Worm (Caenorhabditis elegans) whole organism, young adult: ENCODE data around the gene cyh-1.

Experiments
- B0019.2 ChIP-seq: fragments of 200-800 bp; sonication (Bioruptor generic); conservative IDR thresholded peaks from 2 replicates; pipeline ENCODE4 v1.3.6; 2022; ENCODE audit warnings: missing genetic modification reagents, missing genetic modification characterization, missing compliant biosample characterization
- B0035.1 ChIP-seq: sonication (generic microtip); optimal IDR thresholded peaks from 2 replicates; lab custom pipeline; 2016; ENCODE audit warnings: missing genetic modification characterization, mild to moderate bottlenecking, missing compliant biosample characterization, missing genotype, missing genetic modification reagents
- C17E4.6 ChIP-seq: fragments of 200-800 bp; sonication (Bioruptor generic); IDR thresholded peaks from 2 replicates; pipeline ENCODE4 v1.3.6; 2022; ENCODE audit warnings: missing genetic modification reagents, missing genetic modification characterization, missing compliant biosample characterization
- F57A8.1 ChIP-seq: fragments of 200-800 bp; sonication (Bioruptor generic); optimal IDR thresholded peaks from 2 replicates; lab custom pipeline; 2018; ENCODE audit warnings: mild to moderate bottlenecking, missing genetic modification characterization, moderate library complexity, missing compliant biosample characterization
- F57C9.4 ChIP-seq: sonication (generic microtip); optimal IDR thresholded peaks from 2 replicates; lab custom pipeline; 2017; ENCODE audit warnings: mild to moderate bottlenecking, missing genetic modification characterization, missing compliant biosample characterization
- K12H6.12 ChIP-seq: fragments of 200-800 bp; sonication (Bioruptor generic); optimal IDR thresholded peaks from 2 replicates; lab custom pipeline; 2018; ENCODE audit warnings: mild to moderate bottlenecking, missing genetic modification characterization, missing compliant biosample characterization
- T07F8.4 ChIP-seq: sonication (generic microtip); optimal IDR thresholded peaks from 2 replicates; lab custom pipeline; 2016; ENCODE audit warnings: mild to moderate bottlenecking, missing genetic modification characterization, moderate library complexity, missing compliant biosample characterization
- Y79H2A.3 ChIP-seq: fragments of 200-800 bp; sonication (Bioruptor generic); conservative IDR thresholded peaks from 2 replicates; pipeline ENCODE4 v1.3.6; 2022; ENCODE audit warnings: missing genetic modification reagents, missing genetic modification characterization, missing compliant biosample characterization
- attf-5 ChIP-seq: fragments of 200-800 bp; sonication (Bioruptor generic); optimal IDR thresholded peaks from 2 replicates; lab custom pipeline; 2018; ENCODE audit warnings: mild to moderate bottlenecking, missing genetic modification characterization, missing compliant biosample characterization
- ceh-27 ChIP-seq: fragments of 200-800 bp; sonication (Bioruptor generic); optimal IDR thresholded peaks from 2 replicates; lab custom pipeline; 2018; ENCODE audit warnings: mild to moderate bottlenecking, missing genetic modification characterization, moderate library complexity, missing compliant biosample characterization
- dox-1 ChIP-seq: fragments of 200-800 bp; sonication (Bioruptor generic); IDR thresholded peaks from 2 replicates; pipeline ENCODE4 v1.3.6; 2022; ENCODE audit warnings: missing genetic modification reagents, missing genetic modification characterization, missing compliant biosample characterization
- dpl-1 ChIP-seq: fragments of 150-350 bp; optimal IDR thresholded peaks from 2 replicates; lab custom pipeline; 2014; ENCODE audit warnings: missing biosample characterization, missing genetic modification reagents, missing genetic modification characterization
- egl-18 ChIP-seq: fragments of 200-800 bp; sonication (Bioruptor generic); IDR thresholded peaks from 2 replicates; pipeline ENCODE4 v1.3.6; 2022; ENCODE audit warnings: missing genetic modification reagents, missing genetic modification characterization, missing compliant biosample characterization
- ets-4 ChIP-seq: fragments of 200-800 bp; sonication (Bioruptor generic); optimal IDR thresholded peaks from 2 replicates; lab custom pipeline; 2018; ENCODE audit warnings: mild to moderate bottlenecking, missing genetic modification characterization, missing compliant biosample characterization
- him-1 ChIP-seq: sonication (generic microtip); optimal IDR thresholded peaks from 2 replicates; lab custom pipeline; 2016; ENCODE audit warnings: missing genotype, missing genetic modification reagents, missing genetic modification characterization, missing compliant biosample characterization
- hmg-1.2 ChIP-seq: fragments of 200-800 bp; sonication (Bioruptor generic); IDR thresholded peaks from 2 replicates; pipeline ENCODE4 v1.3.6; 2022; ENCODE audit warnings: missing genetic modification reagents, missing genetic modification characterization, missing compliant biosample characterization
- hrde-1 ChIP-seq: sonication (generic microtip); optimal IDR thresholded peaks from 2 replicates; lab custom pipeline; 2016; ENCODE audit warnings: missing genetic modification characterization, mild to moderate bottlenecking, missing compliant biosample characterization, moderate library complexity, missing genotype, missing genetic modification reagents, borderline replicate concordance
- lin-40 ChIP-seq: sonication (generic microtip); optimal IDR thresholded peaks from 2 replicates; lab custom pipeline; 2016; ENCODE audit warnings: missing genetic modification characterization, mild to moderate bottlenecking, missing compliant biosample characterization, missing genotype, missing genetic modification reagents
- lin-54 ChIP-seq: fragments of 200-800 bp; sonication (Bioruptor generic); optimal IDR thresholded peaks from 2 replicates; lab custom pipeline; 2018; ENCODE audit warnings: mild to moderate bottlenecking, missing genetic modification characterization, missing compliant biosample characterization
- mcd-1 ChIP-seq: fragments of 200-800 bp; sonication (Bioruptor generic); IDR thresholded peaks from 2 replicates; pipeline ENCODE4 v1.3.6; 2022; ENCODE audit warnings: missing genetic modification reagents, missing genetic modification characterization, missing compliant biosample characterization
- nfya-1 ChIP-seq: sonication (generic microtip); optimal IDR thresholded peaks from 2 replicates; lab custom pipeline; 2017; ENCODE audit warnings: antibody characterized with exemption, missing compliant biosample characterization, missing genetic modification characterization, borderline replicate concordance; ENCODE audit not compliant: insufficient read depth
- nhr-80 ChIP-seq: sonication (generic microtip); optimal IDR thresholded peaks from 2 replicates; lab custom pipeline; 2016; ENCODE audit warnings: missing genetic modification characterization, missing compliant biosample characterization
- repo-1 ChIP-seq: sonication (generic microtip); optimal IDR thresholded peaks from 2 replicates; lab custom pipeline; 2017; ENCODE audit warnings: mild to moderate bottlenecking, missing genetic modification characterization, missing compliant biosample characterization
- snpc-1.3 ChIP-seq: sonication (generic microtip); optimal IDR thresholded peaks from 2 replicates; lab custom pipeline; 2017; ENCODE audit warnings: missing genetic modification characterization, mild to moderate bottlenecking, missing compliant biosample characterization, antibody characterized with exemption, moderate library complexity, missing genotype, missing genetic modification reagents; ENCODE audit not compliant: insufficient read depth
- tbx-9 ChIP-seq: sonication (generic microtip); optimal IDR thresholded peaks from 2 replicates; lab custom pipeline; 2016; ENCODE audit warnings: borderline replicate concordance, missing genetic modification characterization, inconsistent platforms, missing compliant biosample characterization
- tlf-1 ChIP-seq: fragments of 200-800 bp; sonication (Bioruptor generic); optimal IDR thresholded peaks from 2 replicates; lab custom pipeline; 2018; ENCODE audit warnings: mild to moderate bottlenecking, missing genetic modification characterization, missing compliant biosample characterization
- unc-130 ChIP-seq: sonication (generic microtip); optimal IDR thresholded peaks from 2 replicates; lab custom pipeline; 2016; ENCODE audit warnings: missing genetic modification reagents, missing genetic modification characterization, missing compliant biosample characterization
- unc-62 ChIP-seq: fragments of 150-350 bp; optimal IDR thresholded peaks from 2 replicates; lab custom pipeline; 2014; ENCODE audit warnings: missing biosample characterization, missing genetic modification reagents, missing genetic modification characterization
- xnd-1 ChIP-seq: sonication (generic microtip); optimal IDR thresholded peaks from 2 replicates; lab custom pipeline; 2016; ENCODE audit warnings: missing genotype, missing genetic modification reagents, missing genetic modification characterization, missing compliant biosample characterization
- zfh-2 ChIP-seq: fragments of 200-800 bp; sonication (Bioruptor generic); conservative IDR thresholded peaks from 2 replicates; pipeline ENCODE4 v1.3.6; 2022; ENCODE audit warnings: missing genetic modification reagents, missing genetic modification characterization, missing compliant biosample characterization
- ztf-26 ChIP-seq: sonication (generic microtip); optimal IDR thresholded peaks from 2 replicates; lab custom pipeline; 2017; ENCODE audit warnings: missing genetic modification characterization, missing compliant biosample characterization
- ztf-28 ChIP-seq: fragments of 200-800 bp; sonication (Bioruptor generic); IDR thresholded peaks from 2 replicates; pipeline ENCODE4 v1.3.6; 2022; ENCODE audit warnings: missing genetic modification reagents, missing genetic modification characterization, missing compliant biosample characterization

Gene cyh-1

ce11 chrII:3555281-3555680 lies 50.5 kb downstream of the cyh-1 start:
- TF ChIP-seq xnd-1 (tag; lab: Kevin White, UChicago) (no peak), ets-4 (no peak), lin-40 (tag; lab: Kevin White, UChicago) (peak; percentile 12), B0019.2 (GFP tag; lab: Robert Waterston, UW) (no peak), lin-54 (GFP tag; lab: Kevin White, UChicago) (no peak), snpc-1.3 (tag; lab: Kevin White, UChicago) (no peak), tlf-1 (GFP tag; lab: Kevin White, UChicago) (no peak), hmg-1.2 (GFP tag; lab: Robert Waterston, UW) (peak; percentile 23; the same call in 1 of the 2 replicates), mcd-1 (GFP tag; lab: Robert Waterston, UW) (peak; percentile 49), ztf-28 (GFP tag; lab: Robert Waterston, UW) (no peak)

- TF ChIP-seq dpl-1 (GFP tag; lab: Kevin White, UChicago), result no peak
- TF ChIP-seq C17E4.6, result no peak
- TF ChIP-seq tbx-9, result no peak
- TF ChIP-seq B0035.1 (tag; lab: Kevin White, UChicago), result no peak
- TF ChIP-seq unc-62 (GFP tag; lab: Kevin White, UChicago), result no peak
- TF ChIP-seq ceh-27 (GFP tag; lab: Kevin White, UChicago), result no peak
- no peak for TF ChIP-seq him-1 (tag; lab: Kevin White, UChicago)
- TF ChIP-seq repo-1 (tag; lab: Kevin White, UChicago), result no peak
- TF ChIP-seq F57C9.4 (tag; lab: Kevin White, UChicago), result no peak
- TF ChIP-seq Y79H2A.3, result no peak
- TF ChIP-seq dox-1 (GFP tag; lab: Robert Waterston, UW), result no peak
- TF ChIP-seq ztf-26, result no peak
- TF ChIP-seq attf-5 (GFP tag; lab: Kevin White, UChicago), result no peak
- no peak for TF ChIP-seq unc-130 (GFP tag; lab: Kevin White, UChicago)
- no peak for TF ChIP-seq nfya-1 (tag; lab: Kevin White, UChicago)
- TF ChIP-seq lin-54 (GFP tag; lab: Kevin White, UChicago), result no peak
- TF ChIP-seq zfh-2, result no peak
- no peak for TF ChIP-seq egl-18 (GFP tag; lab: Robert Waterston, UW)
- no peak for TF ChIP-seq mcd-1 (GFP tag; lab: Robert Waterston, UW)
- no peak for TF ChIP-seq K12H6.12 (tag; lab: Kevin White, UChicago)
Measured at ce11 chrII:3556584-3556983, 51.8 kb downstream of the cyh-1 start.

DNA sequence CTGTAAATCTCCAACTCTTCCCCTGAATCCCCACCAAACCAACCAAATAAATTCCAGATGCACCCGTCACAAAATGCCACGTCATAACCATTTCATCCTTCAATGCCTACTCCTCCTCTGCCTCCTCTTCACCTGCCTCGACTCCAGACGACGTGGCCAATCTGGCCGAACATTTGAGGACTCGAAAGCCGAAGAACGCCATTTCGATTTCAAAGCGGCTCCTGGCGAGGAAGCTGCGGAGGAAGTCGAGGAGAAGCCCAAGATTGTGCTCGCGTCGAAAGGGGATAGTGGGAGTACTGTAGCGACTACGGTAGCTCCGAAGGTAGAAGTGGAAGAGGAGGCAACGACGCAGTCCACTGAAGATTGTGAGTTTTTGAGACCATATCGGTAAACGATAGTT lies 52.6 kb downstream of the cyh-1 start, which contains the start of gene lgc-45:
Gene lgc-45 (plus strand): TSS at position 56 of the 400 bp plus-strand sequence.
- no peak for TF ChIP-seq nhr-80 (tag; lab: Kevin White, UChicago)
- no peak for TF ChIP-seq F57A8.1 (GFP tag; lab: Kevin White, UChicago)
- no peak for TF ChIP-seq T07F8.4 (tag; lab: Kevin White, UChicago)
- peak; percentile 72 for TF ChIP-seq zfh-2
- no peak for TF ChIP-seq F57C9.4 (tag; lab: Kevin White, UChicago)
- no peak for TF ChIP-seq hrde-1 (tag; lab: Kevin White, UChicago)
